Worm (Caenorhabditis elegans) whole organism, L3 larva: ENCODE results near the gene C25B8.8.

Experiments used
- aly-2 ChIP-seq: fragments of 150-350 bp; optimal IDR thresholded peaks from 2 replicates; lab custom pipeline; 2014; ENCODE audit warnings: missing biosample characterization, missing genetic modification characterization
- ama-1 ChIP-seq: fragments of 150-350 bp; optimal IDR thresholded peaks from 2 replicates; lab custom pipeline; 2018
- ceh-16 ChIP-seq: sonication (generic microtip); optimal IDR thresholded peaks from 2 replicates; lab custom pipeline; 2017; ENCODE audit warnings: missing biosample characterization, missing genetic modification characterization
- ceh-9 ChIP-seq: sonication (generic microtip); optimal IDR thresholded peaks from 2 replicates; lab custom pipeline; 2018; ENCODE audit warnings: missing biosample characterization, missing genetic modification characterization
- egl-27 ChIP-seq: sonication (generic microtip); optimal IDR thresholded peaks from 4 replicates; lab custom pipeline; 2017; ENCODE audit warnings: missing biosample characterization, missing genetic modification reagents, missing genetic modification characterization
- egl-5 ChIP-seq: fragments of 150-350 bp; optimal IDR thresholded peaks from 2 replicates; lab custom pipeline; 2017; ENCODE audit warnings: missing biosample characterization, missing genetic modification reagents, missing genetic modification characterization, inconsistent platforms
- lin-15B ChIP-seq: fragments of 150-350 bp; optimal IDR thresholded peaks from 2 replicates; lab custom pipeline; 2014; ENCODE audit warnings: missing biosample characterization, missing genetic modification characterization
- nhr-28 ChIP-seq: fragments of 150-350 bp; optimal IDR thresholded peaks from 2 replicates; lab custom pipeline; 2014; ENCODE audit warnings: missing biosample characterization, missing genetic modification characterization
- nhr-76 ChIP-seq: fragments of 150-350 bp; sonication (generic microtip); optimal IDR thresholded peaks from 5 replicates; lab custom pipeline; 2014; ENCODE audit warnings: missing biosample characterization, missing genetic modification characterization
- pha-4 ChIP-seq: fragments of 150-350 bp; optimal IDR thresholded peaks from 2 replicates; lab custom pipeline; 2014; ENCODE audit warnings: missing biosample characterization, missing genetic modification reagents, missing genetic modification characterization
- pqm-1 ChIP-seq: fragments of 150-350 bp; optimal IDR thresholded peaks from 2 replicates; lab custom pipeline; 2017; ENCODE audit warnings: missing biosample characterization, missing genetic modification characterization, inconsistent platforms
- sea-2 ChIP-seq: fragments of 150-350 bp; sonication (generic microtip); optimal IDR thresholded peaks from 4 replicates; lab custom pipeline; 2014; ENCODE audit warnings: missing biosample characterization, missing genetic modification reagents, missing genetic modification characterization
- unc-62 ChIP-seq: fragments of 150-350 bp; sonication (generic microtip); optimal IDR thresholded peaks from 4 replicates; lab custom pipeline; 2014; ENCODE audit warnings: missing biosample characterization, missing genetic modification reagents, missing genetic modification characterization

ce11 chrX:6617622-6618021 lies 7.8 kb downstream of the C25B8.8 start:
- TF ChIP-seq egl-27 (tag; lab: Kevin White, UChicago) (no peak), aly-2 (tag; lab: Kevin White, UChicago) (no peak), pha-4 (tag; lab: Kevin White, UChicago) (no peak), nhr-76 (no peak), sea-2 (GFP tag; lab: Kevin White, UChicago) (no peak), egl-5 (tag; lab: Kevin White, UChicago) (no peak), unc-62 (GFP tag; lab: Kevin White, UChicago) (no peak), pqm-1 (tag; lab: Kevin White, UChicago) (no peak), ama-1 (no peak), ceh-9 (tag; lab: Kevin White, UChicago) (no peak), nhr-28 (no peak), ceh-16 (tag; lab: Kevin White, UChicago) (no peak), lin-15B (tag; lab: Kevin White, UChicago) (no peak)
